Fruit fly (Drosophila melanogaster) whole organism, embryonic: ENCODE data around the gene Rcd5.
A peak's percentile ranks its signal among the peaks of the same experiment; 100 is the strongest.

Source experiments
- Antp ChIP-seq: fragments of 200-800 bp; sonication (Bioruptor generic); optimal IDR thresholded peaks from 3 replicates; lab custom pipeline; 2016; ENCODE audit warnings: missing biosample characterization, missing genetic modification characterization
- BEAF-32 ChIP-seq: fragments of 200-800 bp; sonication (Bioruptor generic); optimal IDR thresholded peaks from 3 replicates; lab custom pipeline; 2017; ENCODE audit warnings: missing biosample characterization, missing genetic modification characterization, mild to moderate bottlenecking, moderate library complexity, missing genetic modification reagents
- CG10267 ChIP-seq: fragments of 200-800 bp; sonication (Bioruptor generic); optimal IDR thresholded peaks from 2 replicates; lab custom pipeline; 2018; ENCODE audit warnings: missing biosample characterization, mild to moderate bottlenecking, missing genetic modification characterization, moderate library complexity
- CG12299 ChIP-seq: fragments of 200-800 bp; sonication (Bioruptor generic); optimal IDR thresholded peaks from 2 replicates; lab custom pipeline; 2018; ENCODE audit warnings: missing biosample characterization, mild to moderate bottlenecking, missing genetic modification characterization
- CG13775 ChIP-seq: fragments of 200-800 bp; sonication (Bioruptor generic); optimal IDR thresholded peaks from 3 replicates; lab custom pipeline; 2017; ENCODE audit warnings: missing biosample characterization, mild to moderate bottlenecking, missing genetic modification characterization
- CG14860 ChIP-seq: fragments of 200-800 bp; sonication (Bioruptor generic); IDR thresholded peaks from 3 replicates; pipeline ENCODE4 v1.3.6; 2022; ENCODE audit warnings: missing biosample characterization, missing genetic modification characterization; ENCODE audit not compliant: partially characterized antibody
- CG15696 ChIP-seq: fragments of 200-800 bp; sonication (Bioruptor generic); optimal IDR thresholded peaks from 2 replicates; lab custom pipeline; 2019; ENCODE audit warnings: missing biosample characterization, mild to moderate bottlenecking, missing genetic modification characterization, moderate library complexity
- CG17568 ChIP-seq: fragments of 200-800 bp; sonication (Bioruptor generic); optimal IDR thresholded peaks from 2 replicates; lab custom pipeline; 2018; ENCODE audit warnings: missing biosample characterization, mild to moderate bottlenecking, missing genetic modification characterization, moderate library complexity
- CG17802 ChIP-seq: fragments of 200-800 bp; sonication (Bioruptor generic); optimal IDR thresholded peaks from 2 replicates; lab custom pipeline; 2018; ENCODE audit warnings: missing biosample characterization, mild to moderate bottlenecking, missing genetic modification characterization, moderate library complexity
- CG2875 ChIP-seq: fragments of 200-800 bp; sonication (Bioruptor generic); optimal IDR thresholded peaks from 2 replicates; lab custom pipeline; 2017; ENCODE audit warnings: missing biosample characterization, mild to moderate bottlenecking, missing genetic modification characterization, missing genetic modification reagents
- CG30431 ChIP-seq: fragments of 200-800 bp; sonication (Bioruptor generic); optimal IDR thresholded peaks from 2 replicates; lab custom pipeline; 2017; ENCODE audit warnings: missing biosample characterization, missing genetic modification characterization
- CG3726 ChIP-seq: fragments of 200-800 bp; sonication (Bioruptor generic); IDR thresholded peaks from 3 replicates; pipeline ENCODE4, ENCODE4 v1.3.6; 2022; ENCODE audit warnings: missing biosample characterization, missing genetic modification characterization
- CG3847 ChIP-seq: fragments of 200-800 bp; sonication (Bioruptor generic); IDR thresholded peaks from 2 replicates; pipeline ENCODE4 v1.3.6; 2022; ENCODE audit warnings: missing biosample characterization, missing genetic modification characterization
- CG4360 ChIP-seq: fragments of 200-800 bp; sonication (Bioruptor generic); IDR thresholded peaks from 2 replicates; pipeline ENCODE4 v1.3.6; 2022; ENCODE audit warnings: missing biosample characterization, missing genetic modification characterization
- CG4854 ChIP-seq: fragments of 200-800 bp; sonication (Bioruptor generic); optimal IDR thresholded peaks from 2 replicates; lab custom pipeline; 2016; ENCODE audit warnings: missing biosample characterization, missing genetic modification characterization, inconsistent platforms
- CG5180 ChIP-seq: fragments of 200-800 bp; sonication (Bioruptor generic); optimal IDR thresholded peaks from 3 replicates; lab custom pipeline; 2017; ENCODE audit warnings: missing biosample characterization, missing genetic modification characterization, mild to moderate bottlenecking, moderate library complexity, missing genetic modification reagents
- CG6791 ChIP-seq: fragments of 200-800 bp; sonication (Bioruptor generic); IDR thresholded peaks from 3 replicates; pipeline ENCODE4 v1.3.6; 2022; ENCODE audit warnings: missing biosample characterization, missing genetic modification characterization; ENCODE audit not compliant: partially characterized antibody
- CG9609 ChIP-seq: fragments of 200-800 bp; sonication (Bioruptor generic); optimal IDR thresholded peaks from 3 replicates; lab custom pipeline; 2016; ENCODE audit warnings: missing biosample characterization, missing genetic modification characterization
- CrebB ChIP-seq: fragments of 200-800 bp; sonication (Bioruptor generic); optimal IDR thresholded peaks from 3 replicates; lab custom pipeline; 2018; ENCODE audit warnings: missing biosample characterization, mild to moderate bottlenecking, missing genetic modification characterization
- Dip2 ChIP-seq: fragments of 200-800 bp; sonication (Bioruptor generic); IDR thresholded peaks from 2 replicates; pipeline ENCODE4 v1.3.6; 2022; ENCODE audit warnings: missing biosample characterization, missing genetic modification characterization
- H15 ChIP-seq: fragments of 200-800 bp; sonication (Bioruptor generic); IDR thresholded peaks from 3 replicates; pipeline ENCODE4 v1.3.6; 2022; ENCODE audit warnings: missing biosample characterization, missing genetic modification characterization
- Hr39 ChIP-seq: fragments of >200 bp; optimal IDR thresholded peaks from 2 replicates; lab custom pipeline; 2017
- Hr51 ChIP-seq, 2 experiments: fragments of 200-800 bp; sonication (Bioruptor generic); optimal IDR thresholded peaks; 2 replicates in 1 of 2; 3 replicates in 1 of 2; lab custom pipeline; 2016 to 2018; ENCODE audit warnings: missing biosample characterization in 2 of 2, missing genetic modification characterization in 2 of 2, mild to moderate bottlenecking in 1 of 2, moderate library complexity in 1 of 2
- Hr78 ChIP-seq, 2 experiments: fragments of 200-800 bp in 1 of 2; fragments of >200 bp in 1 of 2; sonication (Bioruptor generic) in 1 of 2; optimal IDR thresholded peaks; 2 replicates each; lab custom pipeline; 2017 to 2019; ENCODE audit warnings: missing biosample characterization in 2 of 2, missing genetic modification characterization in 2 of 2, mild to moderate bottlenecking in 1 of 2, moderate library complexity in 1 of 2
- MBD-R2 ChIP-seq: fragments of 200-800 bp; sonication (Bioruptor generic); IDR thresholded peaks from 2 replicates; pipeline ENCODE4 v1.3.6; 2022; ENCODE audit warnings: missing biosample characterization, missing genetic modification characterization
- Myb ChIP-seq: fragments of 200-800 bp; sonication (Bioruptor generic); optimal IDR thresholded peaks from 2 replicates; lab custom pipeline; 2016; ENCODE audit warnings: missing biosample characterization, missing genetic modification characterization
- Neu2 ChIP-seq: fragments of 200-800 bp; sonication (Bioruptor generic); optimal IDR thresholded peaks from 3 replicates; lab custom pipeline; 2016; ENCODE audit warnings: missing biosample characterization, missing genetic modification characterization, borderline replicate concordance
- Oaz ChIP-seq: fragments of 200-800 bp; sonication (Bioruptor generic); IDR thresholded peaks from 2 replicates; pipeline ENCODE4 v1.3.6; 2022; ENCODE audit warnings: missing biosample characterization, missing genetic modification characterization
- Rfx ChIP-seq: fragments of 200-800 bp; sonication (Bioruptor generic); IDR thresholded peaks from 2 replicates; pipeline ENCODE4 v1.3.6; 2022; ENCODE audit warnings: missing biosample characterization, missing genetic modification characterization
- Ssrp ChIP-seq: fragments of 200-800 bp; sonication (Bioruptor generic); optimal IDR thresholded peaks from 2 replicates; lab custom pipeline; 2018; ENCODE audit warnings: missing biosample characterization, mild to moderate bottlenecking, missing genetic modification characterization, moderate library complexity
- Trl ChIP-seq, 3 experiments: fragments of >200 bp in 2 of 3; fragments of 200-800 bp in 1 of 3; sonication (Bioruptor generic) in 1 of 3; optimal IDR thresholded peaks; 2 replicates in 1 of 3; 3 replicates in 2 of 3; lab custom pipeline; 2016 to 2017; ENCODE audit warnings: missing biosample characterization in 1 of 3, missing genetic modification characterization in 1 of 3
- YL-1 ChIP-seq: fragments of 200-800 bp; sonication (Bioruptor generic); optimal IDR thresholded peaks from 3 replicates; lab custom pipeline; 2017; ENCODE audit warnings: missing biosample characterization, mild to moderate bottlenecking, missing genetic modification characterization
- ap ChIP-seq: fragments of 200-800 bp; sonication (Bioruptor generic); IDR thresholded peaks from 2 replicates; pipeline ENCODE4 v1.3.6; 2022; ENCODE audit warnings: missing biosample characterization, missing genetic modification characterization
- btn ChIP-seq: fragments of 200-800 bp; sonication (Bioruptor generic); optimal IDR thresholded peaks from 2 replicates; lab custom pipeline; 2016; ENCODE audit warnings: missing biosample characterization, missing genetic modification characterization
- dan ChIP-seq: fragments of 200-800 bp; sonication (Bioruptor generic); IDR thresholded peaks from 2 replicates; pipeline ENCODE4 v1.3.6; 2022; ENCODE audit warnings: missing biosample characterization, missing genetic modification characterization
- dmrt99B ChIP-seq: fragments of 200-800 bp; sonication (Bioruptor generic); optimal IDR thresholded peaks from 2 replicates; lab custom pipeline; 2018; ENCODE audit warnings: missing biosample characterization, mild to moderate bottlenecking, missing genetic modification characterization, moderate library complexity
- ftz-f1 ChIP-seq: fragments of 200-800 bp; sonication (Bioruptor generic); optimal IDR thresholded peaks from 2 replicates; lab custom pipeline; 2016; ENCODE audit warnings: missing biosample characterization, missing genetic modification characterization
- ham ChIP-seq: fragments of 200-800 bp; sonication (Bioruptor generic); IDR thresholded peaks from 2 replicates; pipeline ENCODE4 v1.3.6; 2022; ENCODE audit warnings: missing biosample characterization, missing genetic modification characterization
- jigr1 ChIP-seq: fragments of 200-800 bp; sonication (Bioruptor generic); IDR thresholded peaks from 3 replicates; pipeline ENCODE4 v1.3.6; 2022; ENCODE audit warnings: missing biosample characterization, missing genetic modification characterization
- lab ChIP-seq: fragments of 200-800 bp; sonication (Bioruptor generic); optimal IDR thresholded peaks from 3 replicates; lab custom pipeline; 2017; ENCODE audit warnings: missing biosample characterization, missing genetic modification characterization, mild to moderate bottlenecking, moderate library complexity, missing genetic modification reagents
- lbe ChIP-seq: fragments of 200-800 bp; sonication (Bioruptor generic); optimal IDR thresholded peaks from 2 replicates; lab custom pipeline; 2016; ENCODE audit warnings: missing biosample characterization, mild to moderate bottlenecking, missing genetic modification characterization
- lilli ChIP-seq: fragments of 200-800 bp; sonication (Bioruptor generic); optimal IDR thresholded peaks from 3 replicates; lab custom pipeline; 2016; ENCODE audit warnings: missing biosample characterization, missing genetic modification characterization
- nerfin-1 ChIP-seq: fragments of 200-800 bp; sonication (Bioruptor generic); optimal IDR thresholded peaks from 3 replicates; lab custom pipeline; 2019; ENCODE audit warnings: missing biosample characterization, mild to moderate bottlenecking, missing genetic modification characterization, moderate library complexity
- psq ChIP-seq: fragments of 200-800 bp; sonication (Bioruptor generic); optimal IDR thresholded peaks from 2 replicates; lab custom pipeline; 2017; ENCODE audit warnings: missing biosample characterization, missing genetic modification characterization
- scrt ChIP-seq: fragments of 200-800 bp; sonication (Bioruptor generic); optimal IDR thresholded peaks from 2 replicates; lab custom pipeline; 2018; ENCODE audit warnings: missing biosample characterization, mild to moderate bottlenecking, missing genetic modification characterization, moderate library complexity
- sim ChIP-seq: fragments of 200-800 bp; sonication (Bioruptor generic); IDR thresholded peaks from 2 replicates; pipeline ENCODE4 v1.3.6; 2022; ENCODE audit warnings: missing biosample characterization, missing genetic modification characterization
- slp2 ChIP-seq: fragments of 200-800 bp; sonication (Bioruptor generic); optimal IDR thresholded peaks from 2 replicates; lab custom pipeline; 2016; ENCODE audit warnings: missing biosample characterization, missing genetic modification characterization
- tx ChIP-seq: fragments of 200-800 bp; sonication (Bioruptor generic); optimal IDR thresholded peaks from 2 replicates; lab custom pipeline; 2016; ENCODE audit warnings: missing biosample characterization, missing genetic modification characterization
- zf30C ChIP-seq: fragments of 200-800 bp; sonication (Bioruptor generic); optimal IDR thresholded peaks from 3 replicates; lab custom pipeline; 2018; ENCODE audit warnings: missing biosample characterization, mild to moderate bottlenecking, missing genetic modification characterization

Rcd5 gene

DNA sequence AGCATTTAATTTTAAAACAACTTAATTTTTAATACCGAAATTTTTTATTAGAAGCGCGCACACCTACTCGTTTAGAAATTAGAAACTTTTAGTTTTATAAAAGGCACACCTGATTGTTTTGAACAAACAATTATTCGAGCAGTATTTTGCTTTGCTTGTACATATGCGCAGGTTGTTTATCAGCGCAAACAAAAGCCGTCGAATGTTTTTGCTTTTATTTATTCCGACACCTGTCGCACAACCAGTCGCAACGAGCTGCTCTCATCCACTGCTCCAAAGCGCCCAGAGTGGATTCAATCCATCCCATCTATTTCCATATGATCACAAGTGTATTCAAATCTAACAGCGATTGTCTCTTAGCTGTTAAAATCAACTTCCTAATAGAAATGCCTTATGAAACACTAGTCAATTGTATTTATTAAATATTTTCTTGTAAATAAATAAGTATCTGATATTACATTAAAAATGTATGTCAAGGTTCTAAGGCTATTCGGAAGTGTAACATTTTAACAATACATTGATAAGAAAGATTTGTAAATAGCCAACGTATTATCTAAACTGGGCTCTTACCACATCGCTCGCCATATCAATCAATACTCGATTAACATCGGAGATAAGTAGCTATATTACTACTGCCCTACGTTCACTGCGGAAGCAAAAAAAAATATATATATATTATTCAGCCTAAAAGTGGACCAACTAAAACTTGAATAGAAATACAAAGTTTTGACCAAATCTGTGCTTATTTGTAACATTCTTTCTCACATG lies 14.4 kb upstream of the Rcd5 start, which contains the start of gene CG11594 (continued):
- TF ChIP-seq lab (GFP tag; lab: Kevin White, UChicago) (peak; percentile 76), CG6791 (no peak), CrebB (tag; lab: Kevin White, UChicago) (no peak), Antp (GFP tag; lab: Kevin White, UChicago) (no peak), scrt (GFP tag; lab: Kevin White, UChicago) (no peak), CG2875 (no peak), lilli (GFP tag; lab: Kevin White, UChicago) (no peak), ap (GFP tag; lab: Robert Waterston, UW) (no peak), MBD-R2 (GFP tag; lab: Robert Waterston, UW) (no peak), CG17568 (GFP tag; lab: Kevin White, UChicago) (no peak), Dip2 (GFP tag; lab: Robert Waterston, UW) (no peak), btn (GFP tag; lab: Kevin White, UChicago) (no peak), CG12299 (no peak), psq (GFP tag; lab: Kevin White, UChicago) (no peak), jigr1 (GFP tag; lab: Robert Waterston, UW) (no peak), Trl (optimal IDR thresholded peaks at IDR 0.05; lab: Kevin White, UChicago) (no peak), Trl (GFP tag; optimal IDR thresholded peaks at IDR 0.05; lab: Kevin White, UChicago) (no peak), CG5180 (GFP tag; lab: Kevin White, UChicago) (no peak), CG9609 (GFP tag; lab: Kevin White, UChicago) (no peak), CG3726 (GFP tag; lab: Robert Waterston, UW) (no peak), CG4360 (GFP tag; lab: Robert Waterston, UW) (no peak), Neu2 (no peak), Hr51 (GFP tag; optimal IDR thresholded peaks at IDR 0.05; lab: Kevin White, UChicago) (no peak), H15 (GFP tag; lab: Robert Waterston, UW) (no peak), tx (GFP tag; lab: Kevin White, UChicago) (no peak), BEAF-32 (GFP tag; lab: Kevin White, UChicago) (no peak), ftz-f1 (GFP tag; lab: Kevin White, UChicago) (no peak), Oaz (GFP tag; lab: Robert Waterston, UW) (no peak), Myb (GFP tag; lab: Kevin White, UChicago) (no peak), sim (GFP tag; lab: Robert Waterston, UW) (no peak), lbe (GFP tag; lab: Kevin White, UChicago) (no peak), CG3847 (no peak), CG15696 (tag; lab: Kevin White, UChicago) (no peak), Hr39 (lab: Kevin White, UChicago) (no peak), slp2 (no peak), Hr78 (GFP tag; optimal IDR thresholded peaks at IDR 0.05; lab: Kevin White, UChicago) (no peak), dmrt99B (tag; lab: Kevin White, UChicago) (no peak), nerfin-1 (tag; lab: Kevin White, UChicago) (no peak), ham (no peak), CG4854 (no peak), CG17802 (tag; lab: Kevin White, UChicago) (no peak), YL-1 (GFP tag; lab: Kevin White, UChicago) (no peak), Rfx (GFP tag; lab: Robert Waterston, UW) (peak; percentile 58), dan (GFP tag; lab: Robert Waterston, UW) (no peak), CG30431 (GFP tag; lab: Kevin White, UChicago) (no peak), CG13775 (GFP tag; lab: Kevin White, UChicago) (no peak), CG14860 (no peak), Ssrp (tag; lab: Kevin White, UChicago) (no peak), CG10267 (no peak), zf30C (GFP tag; lab: Kevin White, UChicago) (no peak)
